ENCODE assay signal across 1 worm cellular context in the genomic region with DNA sequence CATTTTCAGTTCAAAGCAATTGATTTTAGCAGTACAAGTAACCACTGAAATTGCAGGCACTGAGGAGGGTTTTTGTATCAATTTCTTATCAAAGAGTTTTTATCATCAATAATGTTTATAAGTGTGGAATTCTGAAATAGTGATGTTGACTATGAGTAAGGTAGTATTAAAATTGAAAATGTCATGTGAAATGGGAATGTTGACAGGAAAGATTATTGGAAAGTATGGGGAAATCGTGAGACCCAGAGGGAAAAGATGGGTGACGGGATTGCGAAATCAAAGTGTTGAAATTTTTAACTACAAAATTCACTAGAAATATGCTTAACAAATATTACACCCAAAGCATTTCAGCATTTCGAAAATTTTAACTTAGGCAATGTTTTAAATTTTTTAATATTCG.
A peak's percentile ranks its signal among the peaks of the same experiment; 100 is the strongest.
TF ChIP-seq lines count a peak whose summit lies in the region.

A gene (minus strand): TSS at position 180 of the 400 bp plus-strand sequence.

TF ChIP-seq in whole organism, L4 larva, 104 proteins besides CTCF, POLR2A, EP300 and RAD21 (continued from another document):
- no peak for TF ChIP-seq madf-9 (GFP tag; conservative IDR thresholded peaks at IDR 0.05; lab: Robert Waterston, UW)
- TF ChIP-seq zip-2 (tag; optimal IDR thresholded peaks at IDR 0.05; lab: Kevin White, UChicago), result no peak
- no peak for TF ChIP-seq aly-2 (tag; optimal IDR thresholded peaks at IDR 0.05; lab: Kevin White, UChicago)
- TF ChIP-seq hif-1 (tag; optimal IDR thresholded peaks at IDR 0.05; lab: Kevin White, UChicago), result no peak
- TF ChIP-seq ctbp-1 (GFP tag; IDR thresholded peaks at IDR 0.05; lab: Robert Waterston, UW), result no peak
- TF ChIP-seq lin-29 (GFP tag; IDR thresholded peaks at IDR 0.05; lab: Robert Waterston, UW), result no peak
- TF ChIP-seq hlh-30 (tag; optimal IDR thresholded peaks at IDR 0.05; lab: Kevin White, UChicago; ENCODE audit: insufficient read depth), result peak; percentile 67
- TF ChIP-seq cey-2 (tag; optimal IDR thresholded peaks at IDR 0.05; lab: Kevin White, UChicago; ENCODE audit: borderline replicate concordance, insufficient read depth), result no peak
- no peak for TF ChIP-seq unc-39 (tag; optimal IDR thresholded peaks at IDR 0.05; lab: Kevin White, UChicago)
- peak; percentile 23 for TF ChIP-seq nhr-48 (tag; optimal IDR thresholded peaks at IDR 0.05; lab: Kevin White, UChicago)
- TF ChIP-seq nhr-42 (GFP tag; IDR thresholded peaks at IDR 0.05; lab: Robert Waterston, UW), result no peak
- TF ChIP-seq lin-38 (GFP tag; IDR thresholded peaks at IDR 0.05; lab: Robert Waterston, UW), result no peak
- TF ChIP-seq Y105C5A.15 (GFP tag; IDR thresholded peaks at IDR 0.05; lab: Robert Waterston, UW), result no peak
- no peak for TF ChIP-seq madf-5 (GFP tag; IDR thresholded peaks at IDR 0.05; lab: Robert Waterston, UW)
- peak; percentile 10 for TF ChIP-seq mxl-3 (GFP tag; optimal IDR thresholded peaks at IDR 0.05; lab: Kevin White, UChicago)
- TF ChIP-seq nhr-41 (GFP tag; IDR thresholded peaks at IDR 0.05; lab: Robert Waterston, UW), result no peak
- TF ChIP-seq fkh-10 (GFP tag; optimal IDR thresholded peaks at IDR 0.05; lab: Kevin White, UChicago), result no peak
- no peak for TF ChIP-seq ceh-44 (GFP tag; IDR thresholded peaks at IDR 0.05; lab: Robert Waterston, UW)
- no peak for TF ChIP-seq daf-12 (tag; optimal IDR thresholded peaks at IDR 0.05; lab: Kevin White, UChicago)
- TF ChIP-seq F37D6.2 (tag; optimal IDR thresholded peaks at IDR 0.05; lab: Kevin White, UChicago), result no peak
- no peak for TF ChIP-seq nhr-10 (tag; optimal IDR thresholded peaks at IDR 0.05; lab: Kevin White, UChicago)
- no peak for TF ChIP-seq lin-15B (tag; optimal IDR thresholded peaks at IDR 0.05; lab: Kevin White, UChicago)
- no peak for TF ChIP-seq ceh-32 (tag; optimal IDR thresholded peaks at IDR 0.05; lab: Kevin White, UChicago; ENCODE audit: poor library complexity)
- TF ChIP-seq zip-11 (GFP tag; IDR thresholded peaks at IDR 0.05; lab: Robert Waterston, UW), result no peak
- no peak for TF ChIP-seq mep-1 (tag; optimal IDR thresholded peaks at IDR 0.05; lab: Kevin White, UChicago)
- no peak for TF ChIP-seq D1046.2 (GFP tag; IDR thresholded peaks at IDR 0.05; lab: Robert Waterston, UW)
- no peak for TF ChIP-seq ZK337.2 (GFP tag; IDR thresholded peaks at IDR 0.05; lab: Robert Waterston, UW)
- TF ChIP-seq skn-1 (tag; optimal IDR thresholded peaks at IDR 0.05; lab: Kevin White, UChicago), result no peak
- TF ChIP-seq set-16 (GFP tag; IDR thresholded peaks at IDR 0.05; lab: Robert Waterston, UW), result no peak
- no peak for TF ChIP-seq spr-1 (tag; optimal IDR thresholded peaks at IDR 0.05; lab: Kevin White, UChicago)
- no peak for TF ChIP-seq duxl-1 (tag; optimal IDR thresholded peaks at IDR 0.05; lab: Kevin White, UChicago; ENCODE audit: poor library complexity)
- no peak for TF ChIP-seq unc-130 (GFP tag; optimal IDR thresholded peaks at IDR 0.05; lab: Kevin White, UChicago)
- TF ChIP-seq dve-1 (tag; optimal IDR thresholded peaks at IDR 0.05; lab: Kevin White, UChicago; ENCODE audit: insufficient read depth), result peak; percentile 73
- no peak for TF ChIP-seq R02D3.7 (tag; optimal IDR thresholded peaks at IDR 0.05; lab: Kevin White, UChicago)
- TF ChIP-seq ztf-11 (tag; optimal IDR thresholded peaks at IDR 0.05; lab: Kevin White, UChicago), result no peak
